Worm (Caenorhabditis elegans): Measurements from ENCODE around the gene Y47D3B.3.

Gene Y47D3B.3

ce11 chrIII:11426906-11427305 is 29.3 kb downstream of the Y47D3B.3 start, which contains the start of gene idpc-1:
TSS of gene idpc-1 (plus strand) at chrIII:11427206.
- TF ChIP-seq hlh-1 (tag; optimal IDR thresholded peaks at IDR 0.05) (no peak), lin-13 (tag; optimal IDR thresholded peaks at IDR 0.05) (no peak), unc-39 (tag; optimal IDR thresholded peaks at IDR 0.05) (no peak), tbx-8 (GFP tag; optimal IDR thresholded peaks at IDR 0.05) (no peak), unc-62 (GFP tag; optimal IDR thresholded peaks at IDR 0.05) (no peak), flh-1 (GFP tag; optimal IDR thresholded peaks at IDR 0.05) (no peak), ceh-83 (GFP tag; optimal IDR thresholded peaks at IDR 0.05) (no peak), elt-3 (tag; optimal IDR thresholded peaks at IDR 0.05) (no peak), snpc-4 (tag; optimal IDR thresholded peaks at IDR 0.05) (no peak), mls-2 (tag; optimal IDR thresholded peaks at IDR 0.05) (no peak), M03D4.4 (tag; optimal IDR thresholded peaks at IDR 0.05) (no peak), mep-1 (tag; optimal IDR thresholded peaks at IDR 0.05) (no peak), cnd-1 (tag; optimal IDR thresholded peaks at IDR 0.05) (no peak), drap-1 (GFP tag; optimal IDR thresholded peaks at IDR 0.05) (no peak), nhr-2 (tag; optimal IDR thresholded peaks at IDR 0.05) (no peak), ztf-11 (tag; optimal IDR thresholded peaks at IDR 0.05) (no peak), ham-2 (GFP tag; optimal IDR thresholded peaks at IDR 0.05) (no peak)

- no peak for TF ChIP-seq mls-2 (tag; optimal IDR thresholded peaks at IDR 0.05)
- TF ChIP-seq tbx-8 (GFP tag; optimal IDR thresholded peaks at IDR 0.05), result no peak
- TF ChIP-seq nhr-76 (tag; optimal IDR thresholded peaks at IDR 0.05), result no peak
- TF ChIP-seq sptf-1 (tag; optimal IDR thresholded peaks at IDR 0.05), result no peak
- no peak for TF ChIP-seq lsy-2 (tag; optimal IDR thresholded peaks at IDR 0.05)
- TF ChIP-seq M03D4.4 (tag; optimal IDR thresholded peaks at IDR 0.05), result no peak
- no peak for TF ChIP-seq zip-8 (tag; optimal IDR thresholded peaks at IDR 0.05)
- TF ChIP-seq elt-1 (tag; optimal IDR thresholded peaks at IDR 0.05; ENCODE audit: borderline replicate concordance, insufficient read depth), result no peak
- no peak for TF ChIP-seq ham-2 (GFP tag; optimal IDR thresholded peaks at IDR 0.05)
- TF ChIP-seq lin-13 (tag; optimal IDR thresholded peaks at IDR 0.05), result no peak
- no peak for TF ChIP-seq unc-62 (GFP tag; optimal IDR thresholded peaks at IDR 0.05)
- TF ChIP-seq snpc-4 (tag; optimal IDR thresholded peaks at IDR 0.05), result no peak
- TF ChIP-seq blmp-1 (tag; optimal IDR thresholded peaks at IDR 0.05), result no peak
- TF ChIP-seq cnd-1 (tag; optimal IDR thresholded peaks at IDR 0.05), result no peak
Observed at ce11 chrIII:11427548-11428152, 30.1 kb downstream of the Y47D3B.3 start.

ce11 chrIII:11442556-11442955 is 45.0 kb downstream of the Y47D3B.3 start, which contains the start of gene sbp-1:
TSS of gene sbp-1 (minus strand) at chrIII:11442566.
- TF ChIP-seq lsy-2 (tag; optimal IDR thresholded peaks at IDR 0.05), result no peak
- TF ChIP-seq M03D4.4 (tag; optimal IDR thresholded peaks at IDR 0.05), result no peak
- TF ChIP-seq nhr-237 (tag; optimal IDR thresholded peaks at IDR 0.05), result no peak
- TF ChIP-seq flh-1 (GFP tag; optimal IDR thresholded peaks at IDR 0.05), result no peak
- no peak for TF ChIP-seq nhr-12 (tag; optimal IDR thresholded peaks at IDR 0.05)
- TF ChIP-seq sptf-1 (tag; optimal IDR thresholded peaks at IDR 0.05), result no peak
- TF ChIP-seq unc-39 (tag; optimal IDR thresholded peaks at IDR 0.05), result no peak
- TF ChIP-seq snpc-4 (tag; optimal IDR thresholded peaks at IDR 0.05), result no peak
- TF ChIP-seq elt-3 (tag; optimal IDR thresholded peaks at IDR 0.05), result no peak
- no peak for TF ChIP-seq ces-1 (GFP tag; optimal IDR thresholded peaks at IDR 0.05)

- no peak for TF ChIP-seq sem-2 (GFP tag; optimal IDR thresholded peaks at IDR 0.05)
- no peak for TF ChIP-seq ces-1 (GFP tag; optimal IDR thresholded peaks at IDR 0.05)
- no peak for TF ChIP-seq unc-62 (GFP tag; optimal IDR thresholded peaks at IDR 0.05)
- TF ChIP-seq ceh-39 (tag; optimal IDR thresholded peaks at IDR 0.05), result no peak
- no peak for TF ChIP-seq nhr-237 (tag; optimal IDR thresholded peaks at IDR 0.05)
- no peak for TF ChIP-seq M03D4.4 (tag; optimal IDR thresholded peaks at IDR 0.05)
- no peak for TF ChIP-seq unc-39 (tag; optimal IDR thresholded peaks at IDR 0.05)
- no peak for TF ChIP-seq snpc-4 (tag; optimal IDR thresholded peaks at IDR 0.05)
- no peak for TF ChIP-seq ham-2 (GFP tag; optimal IDR thresholded peaks at IDR 0.05)
- no peak for TF ChIP-seq flh-1 (GFP tag; optimal IDR thresholded peaks at IDR 0.05)
Observed at ce11 chrIII:11443408-11443994, 45.9 kb downstream of the Y47D3B.3 start.

ce11 chrIII:11444796-11445386 is 47.3 kb downstream of the Y47D3B.3 start:
- TF ChIP-seq ces-1 (GFP tag; optimal IDR thresholded peaks at IDR 0.05) (no peak), tbx-8 (GFP tag; optimal IDR thresholded peaks at IDR 0.05) (no peak)
